Worm (Caenorhabditis elegans) whole organism, mixed stage, embryonic: ENCODE measurements around the gene T10D4.1.
A peak's percentile ranks its signal among the peaks of the same experiment; 100 is the strongest.

Experiments used
- M03D4.4 ChIP-seq: sonication (generic microtip); optimal IDR thresholded peaks from 2 replicates; lab custom pipeline; 2017; ENCODE audit warnings: mild to moderate bottlenecking, missing genetic modification characterization, missing compliant biosample characterization
- bed-3 ChIP-seq: fragments of 200-800 bp; sonication (Bioruptor generic); optimal IDR thresholded peaks from 3 replicates; lab custom pipeline; 2018; ENCODE audit warnings: mild to moderate bottlenecking, missing genetic modification characterization, moderate library complexity, missing compliant biosample characterization
- blmp-1 ChIP-seq: fragments of 150-350 bp; optimal IDR thresholded peaks from 2 replicates; lab custom pipeline; 2014; ENCODE audit warnings: missing biosample characterization, missing genetic modification characterization
- ceh-39 ChIP-seq: fragments of 150-350 bp; optimal IDR thresholded peaks from 2 replicates; lab custom pipeline; 2014; ENCODE audit warnings: missing biosample characterization, missing genetic modification characterization
- ceh-43 ChIP-seq: fragments of 200-800 bp; sonication (Bioruptor generic); optimal IDR thresholded peaks from 2 replicates; lab custom pipeline; 2018; ENCODE audit warnings: mild to moderate bottlenecking, missing genetic modification characterization, moderate library complexity, missing compliant biosample characterization
- ceh-83 ChIP-seq: fragments of 200-800 bp; sonication (Bioruptor generic); optimal IDR thresholded peaks from 2 replicates; lab custom pipeline; 2018; ENCODE audit warnings: mild to moderate bottlenecking, missing genetic modification characterization, missing compliant biosample characterization
- ces-1 ChIP-seq: fragments of 150-350 bp; optimal IDR thresholded peaks from 2 replicates; lab custom pipeline; 2014; ENCODE audit warnings: missing biosample characterization, missing genetic modification reagents, missing genetic modification characterization
- elt-1 ChIP-seq: sonication (generic microtip); optimal IDR thresholded peaks from 2 replicates; lab custom pipeline; 2017; ENCODE audit warnings: missing genetic modification characterization, mild to moderate bottlenecking, missing compliant biosample characterization, antibody characterized with exemption, moderate library complexity, borderline replicate concordance; ENCODE audit not compliant: insufficient read depth
- elt-3 ChIP-seq: fragments of 150-350 bp; optimal IDR thresholded peaks from 2 replicates; lab custom pipeline; 2014; ENCODE audit warnings: missing biosample characterization, missing genetic modification characterization
- flh-1 ChIP-seq: fragments of 200-800 bp; sonication (Bioruptor generic); optimal IDR thresholded peaks from 2 replicates; lab custom pipeline; 2018; ENCODE audit warnings: mild to moderate bottlenecking, missing genetic modification characterization, moderate library complexity, missing compliant biosample characterization
- ham-2 ChIP-seq: fragments of 200-800 bp; sonication (Bioruptor generic); optimal IDR thresholded peaks from 2 replicates; lab custom pipeline; 2018; ENCODE audit warnings: mild to moderate bottlenecking, missing genetic modification characterization, missing compliant biosample characterization
- hlh-1 ChIP-seq: fragments of 150-350 bp; optimal IDR thresholded peaks from 2 replicates; lab custom pipeline; 2014; ENCODE audit warnings: missing biosample characterization, missing genetic modification reagents, missing genetic modification characterization
- lin-13 ChIP-seq: fragments of 150-350 bp; optimal IDR thresholded peaks from 2 replicates; lab custom pipeline; 2014; ENCODE audit warnings: missing biosample characterization, missing genetic modification characterization
- lin-32 ChIP-seq: fragments of 200-800 bp; sonication (Bioruptor generic); optimal IDR thresholded peaks from 2 replicates; lab custom pipeline; 2018; ENCODE audit warnings: mild to moderate bottlenecking, missing genetic modification characterization, missing compliant biosample characterization
- lsy-2 ChIP-seq: fragments of 150-350 bp; optimal IDR thresholded peaks from 2 replicates; lab custom pipeline; 2014; ENCODE audit warnings: missing biosample characterization, missing genetic modification characterization
- mab-5 ChIP-seq: fragments of 150-350 bp; optimal IDR thresholded peaks from 2 replicates; lab custom pipeline; 2014; ENCODE audit warnings: missing biosample characterization, missing genetic modification characterization
- mep-1 ChIP-seq: fragments of 150-350 bp; optimal IDR thresholded peaks from 2 replicates; lab custom pipeline; 2017; ENCODE audit warnings: missing biosample characterization, missing genetic modification reagents, missing genetic modification characterization, inconsistent platforms
- mls-2 ChIP-seq: sonication (generic microtip); optimal IDR thresholded peaks from 2 replicates; lab custom pipeline; 2016; ENCODE audit warnings: mild to moderate bottlenecking, missing genetic modification characterization, moderate library complexity, missing compliant biosample characterization
- nhr-12 ChIP-seq: fragments of 150-350 bp; optimal IDR thresholded peaks from 2 replicates; lab custom pipeline; 2014; ENCODE audit warnings: missing biosample characterization, missing genetic modification characterization
- nhr-237 ChIP-seq: fragments of 150-350 bp; optimal IDR thresholded peaks from 2 replicates; lab custom pipeline; 2014; ENCODE audit warnings: missing biosample characterization, missing genetic modification characterization
- nhr-28 ChIP-seq: fragments of 150-350 bp; optimal IDR thresholded peaks from 2 replicates; lab custom pipeline; 2014; ENCODE audit warnings: missing biosample characterization, missing genetic modification characterization
- nhr-76 ChIP-seq: sonication (generic microtip); optimal IDR thresholded peaks from 2 replicates; lab custom pipeline; 2017; ENCODE audit warnings: missing biosample characterization, missing genetic modification characterization
- pha-4 ChIP-seq: fragments of 150-350 bp; optimal IDR thresholded peaks from 2 replicates; lab custom pipeline; 2018; ENCODE audit warnings: missing biosample characterization, missing genetic modification reagents, missing genetic modification characterization
- sem-2 ChIP-seq: fragments of 200-800 bp; sonication (Bioruptor generic); optimal IDR thresholded peaks from 2 replicates; lab custom pipeline; 2018; ENCODE audit warnings: mild to moderate bottlenecking, missing genetic modification characterization, missing compliant biosample characterization
- tbx-8 ChIP-seq: fragments of 200-800 bp; sonication (Bioruptor generic); optimal IDR thresholded peaks from 2 replicates; lab custom pipeline; 2018; ENCODE audit warnings: mild to moderate bottlenecking, missing genetic modification characterization, moderate library complexity, missing compliant biosample characterization
- unc-120 ChIP-seq: sonication (generic microtip); optimal IDR thresholded peaks from 2 replicates; lab custom pipeline; 2017; ENCODE audit warnings: missing genetic modification characterization, missing compliant biosample characterization; ENCODE audit not compliant: poor library complexity, severe bottlenecking
- unc-62 ChIP-seq: fragments of 150-350 bp; optimal IDR thresholded peaks from 2 replicates; lab custom pipeline; 2014; ENCODE audit warnings: missing biosample characterization, missing genetic modification reagents, missing genetic modification characterization
- zip-8 ChIP-seq: fragments of 150-350 bp; optimal IDR thresholded peaks from 2 replicates; lab custom pipeline; 2014; ENCODE audit warnings: missing biosample characterization, missing genetic modification characterization
- ztf-11 ChIP-seq: fragments of 150-350 bp; optimal IDR thresholded peaks from 2 replicates; lab custom pipeline; 2014; ENCODE audit warnings: missing biosample characterization, missing genetic modification characterization

T10D4.1 gene

DNA sequence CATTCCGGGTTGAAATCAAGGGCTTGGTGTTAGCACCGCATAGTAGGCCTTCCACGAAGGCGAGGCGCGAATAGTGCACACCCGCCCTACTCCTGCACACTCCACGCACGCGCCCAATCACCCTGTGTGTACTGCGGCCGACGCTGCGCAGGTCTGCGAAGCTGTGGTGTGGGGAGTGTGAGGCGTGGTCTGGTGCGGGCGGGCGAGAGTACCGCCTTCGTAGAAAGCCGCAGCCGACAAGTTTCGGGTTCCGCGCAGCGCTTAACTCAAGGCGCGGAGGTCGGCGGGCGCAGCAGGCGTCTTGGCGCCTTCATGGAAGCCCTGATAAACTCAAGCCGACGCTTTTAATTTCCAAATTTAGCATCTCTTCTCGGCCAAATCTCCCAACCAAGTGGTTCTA is 41.8 kb upstream of the T10D4.1 start:
- TF ChIP-seq ceh-83 (GFP tag; lab: Kevin White, UChicago) (peak; percentile 43), ham-2 (GFP tag; lab: Kevin White, UChicago) (no peak), zip-8 (tag; lab: Kevin White, UChicago) (no peak)

DNA sequence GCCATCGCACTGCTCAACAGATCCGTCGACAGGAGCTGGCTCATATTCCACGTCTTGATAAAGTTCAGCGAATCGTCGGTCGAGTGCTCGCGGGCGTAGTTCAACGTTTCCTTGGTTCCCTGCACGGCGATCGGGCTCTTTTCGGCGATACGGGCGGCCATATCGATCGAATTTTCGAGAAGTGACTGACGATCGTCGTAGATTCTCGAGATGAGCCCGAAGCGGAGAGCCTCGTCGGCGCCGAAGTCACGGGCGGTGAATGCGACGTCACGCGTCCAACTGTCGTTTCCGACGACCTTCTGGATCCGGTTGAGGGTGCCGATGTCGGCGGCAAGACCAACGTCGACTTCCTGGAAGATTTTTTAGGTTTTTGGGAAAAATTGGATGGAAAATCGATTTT is 40.4 kb upstream of the T10D4.1 start:
- TF ChIP-seq ces-1 (GFP tag; lab: Kevin White, UChicago): no peak
- no peak for TF ChIP-seq ceh-43 (GFP tag; lab: Kevin White, UChicago)

DNA sequence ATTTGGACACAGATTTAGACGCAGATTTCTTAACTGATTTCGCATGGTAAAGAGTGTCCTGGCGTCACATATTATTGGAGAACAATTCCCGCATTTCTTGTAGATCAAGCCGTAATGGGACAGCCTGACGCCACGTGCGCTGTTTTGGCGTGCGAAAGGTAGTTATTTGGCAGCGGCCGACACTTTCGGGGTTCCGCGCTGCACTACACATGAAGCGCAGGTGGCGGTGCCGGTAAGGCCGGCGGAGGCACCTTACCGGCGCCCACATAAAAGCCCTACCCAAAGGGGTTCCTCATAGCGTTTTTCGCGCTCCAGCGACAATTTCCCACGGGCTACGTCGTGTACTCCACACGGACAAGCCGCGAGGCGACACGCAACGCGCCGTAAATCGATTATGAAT is 39.8 kb upstream of the T10D4.1 start:
- TF ChIP-seq flh-1 (GFP tag; lab: Kevin White, UChicago) (no peak), nhr-76 (tag; lab: Kevin White, UChicago) (no peak), nhr-12 (tag; lab: Kevin White, UChicago) (no peak)

ce11 chrII:3111147-3111546 is 38.8 kb upstream of the T10D4.1 start, which contains the start of gene Y25C1A.13:
TSS of gene Y25C1A.13 (minus strand) at chrII:3111247.
- TF ChIP-seq elt-1 (tag; lab: Kevin White, UChicago): no peak
- TF ChIP-seq sem-2 (GFP tag; lab: Kevin White, UChicago): no peak
- no peak for TF ChIP-seq M03D4.4 (tag; lab: Kevin White, UChicago)
- no peak for TF ChIP-seq blmp-1 (tag; lab: Kevin White, UChicago)
- TF ChIP-seq nhr-12 (tag; lab: Kevin White, UChicago): no peak
- TF ChIP-seq unc-120: no peak
- no peak for TF ChIP-seq ceh-39 (tag; lab: Kevin White, UChicago)
- TF ChIP-seq mab-5 (tag; lab: Kevin White, UChicago): no peak
- TF ChIP-seq tbx-8: no peak
- TF ChIP-seq ztf-11 (tag; lab: Kevin White, UChicago): no peak
- TF ChIP-seq lsy-2 (tag; lab: Kevin White, UChicago): no peak

- TF ChIP-seq nhr-76 (tag; lab: Kevin White, UChicago): no peak
- no peak for TF ChIP-seq mls-2 (tag; lab: Kevin White, UChicago)
- TF ChIP-seq lin-13 (tag; lab: Kevin White, UChicago): no peak
- TF ChIP-seq nhr-237 (tag; lab: Kevin White, UChicago): no peak
- TF ChIP-seq ceh-43 (GFP tag; lab: Kevin White, UChicago): no peak
- no peak for TF ChIP-seq ceh-39 (tag; lab: Kevin White, UChicago)
- TF ChIP-seq mab-5 (tag; lab: Kevin White, UChicago): no peak
- TF ChIP-seq hlh-1 (tag; lab: Kevin White, UChicago): no peak
- TF ChIP-seq elt-1 (tag; lab: Kevin White, UChicago): no peak
- TF ChIP-seq lsy-2 (tag; lab: Kevin White, UChicago): no peak
- no peak for TF ChIP-seq pha-4 (tag; lab: Kevin White, UChicago)
- no peak for TF ChIP-seq ces-1 (GFP tag; lab: Kevin White, UChicago)
- no peak for TF ChIP-seq lin-32
- TF ChIP-seq nhr-12 (tag; lab: Kevin White, UChicago): no peak
Measured at ce11 chrII:3112313-3112712, 37.6 kb upstream of the T10D4.1 start, which contains the start of gene Y25C1A.2. TSS of gene Y25C1A.2 (plus strand) at chrII:3112613.

DNA sequence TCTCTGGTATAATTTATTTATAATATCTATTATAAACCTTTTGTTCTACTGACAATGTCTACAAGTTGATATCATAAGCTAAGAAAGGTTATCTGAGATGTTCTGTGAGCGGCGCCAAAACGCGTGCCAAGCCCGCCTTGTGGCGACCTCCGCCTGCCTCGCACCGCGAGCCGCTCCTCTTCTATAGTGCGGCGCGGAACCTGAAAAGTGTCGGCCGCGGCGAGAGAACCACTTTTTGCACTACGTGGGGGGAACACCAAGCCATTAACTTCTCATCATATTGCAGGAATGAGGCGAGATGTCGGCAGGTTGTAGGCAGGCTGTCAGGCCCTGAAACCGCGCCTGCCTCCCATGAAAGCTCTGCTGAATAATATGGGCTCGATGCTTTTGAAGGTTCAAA is 36.7 kb upstream of the T10D4.1 start:
- TF ChIP-seq elt-3 (tag; lab: Kevin White, UChicago) (no peak), unc-62 (GFP tag; lab: Kevin White, UChicago) (no peak), unc-120 (no peak), ztf-11 (tag; lab: Kevin White, UChicago) (no peak), lin-13 (tag; lab: Kevin White, UChicago) (no peak), ceh-39 (tag; lab: Kevin White, UChicago) (no peak), nhr-76 (tag; lab: Kevin White, UChicago) (no peak), nhr-28 (tag; lab: Kevin White, UChicago) (no peak)

ce11 chrII:3113934-3114333 is 36.0 kb upstream of the T10D4.1 start, which contains the start of gene clec-123:
TSS of gene clec-123 (plus strand) at chrII:3114234.
- TF ChIP-seq zip-8 (tag; lab: Kevin White, UChicago) (no peak), pha-4 (tag; lab: Kevin White, UChicago) (no peak), sem-2 (GFP tag; lab: Kevin White, UChicago) (no peak), lin-13 (tag; lab: Kevin White, UChicago) (no peak), ceh-83 (GFP tag; lab: Kevin White, UChicago) (no peak), ceh-43 (GFP tag; lab: Kevin White, UChicago) (no peak), mep-1 (tag; lab: Kevin White, UChicago) (no peak), nhr-237 (tag; lab: Kevin White, UChicago) (no peak), elt-3 (tag; lab: Kevin White, UChicago) (no peak), bed-3 (GFP tag; lab: Kevin White, UChicago) (no peak), M03D4.4 (tag; lab: Kevin White, UChicago) (no peak), ces-1 (GFP tag; lab: Kevin White, UChicago) (no peak), tbx-8 (no peak), unc-120 (no peak)
